Worm (Caenorhabditis elegans) whole organism, L4 larva: Measurements from ENCODE around the gene C54F6.20.

Source experiments
- ama-1 ChIP-seq: fragments of 150-350 bp; optimal IDR thresholded peaks from 2 replicates; lab custom pipeline; 2014; ENCODE audit warnings: inconsistent platforms, mixed read lengths
- ceh-62 ChIP-seq: sonication (generic microtip); optimal IDR thresholded peaks from 2 replicates; lab custom pipeline; 2017; ENCODE audit warnings: missing biosample characterization, missing genetic modification characterization
- daf-16 ChIP-seq, 3 experiments: sonication (generic microtip); optimal IDR thresholded peaks; 2 replicates each; lab custom pipeline; 2016 to 2017; ENCODE audit warnings: missing genetic modification characterization in 3 of 3, missing genetic modification reagents in 3 of 3, mild to moderate bottlenecking in 2 of 3, missing compliant biosample characterization in 2 of 3, missing biosample characterization in 1 of 3, moderate library complexity in 1 of 3
- duxl-1 ChIP-seq: sonication (generic microtip); optimal IDR thresholded peaks from 2 replicates; lab custom pipeline; 2016; ENCODE audit warnings: mild to moderate bottlenecking, missing genetic modification characterization, moderate library complexity, missing compliant biosample characterization; ENCODE audit not compliant: poor library complexity
- dve-1 ChIP-seq: sonication (generic microtip); optimal IDR thresholded peaks from 2 replicates; lab custom pipeline; 2017; ENCODE audit warnings: antibody characterized with exemption, mild to moderate bottlenecking, missing genetic modification characterization, missing compliant biosample characterization; ENCODE audit not compliant: insufficient read depth
- fkh-10 ChIP-seq: fragments of 150-350 bp; optimal IDR thresholded peaks from 2 replicates; lab custom pipeline; 2014; ENCODE audit warnings: missing biosample characterization, missing genetic modification reagents, missing genetic modification characterization
- lin-39 ChIP-seq: fragments of 150-350 bp; optimal IDR thresholded peaks from 2 replicates; lab custom pipeline; 2014; ENCODE audit warnings: missing biosample characterization, missing genetic modification reagents, missing genetic modification characterization
- nhr-237 ChIP-seq: sonication (generic microtip); optimal IDR thresholded peaks from 2 replicates; lab custom pipeline; 2017; ENCODE audit warnings: missing biosample characterization, missing genetic modification characterization
- snpc-4 ChIP-seq: fragments of 150-350 bp; optimal IDR thresholded peaks from 2 replicates; lab custom pipeline; 2014; ENCODE audit warnings: missing biosample characterization, missing genetic modification characterization
- unc-39 ChIP-seq: sonication (generic microtip); optimal IDR thresholded peaks from 2 replicates; lab custom pipeline; 2017; ENCODE audit warnings: missing biosample characterization, missing genetic modification characterization
- unc-62 ChIP-seq, 3 experiments: fragments of 150-350 bp in 1 of 3; sonication (generic microtip); optimal IDR thresholded peaks in 2 of 3; peaks in 1 of 3; 1 replicate in 1 of 3; 2 replicates in 2 of 3; lab custom pipeline; 2014 to 2017; ENCODE audit warnings: missing biosample characterization in 3 of 3, missing genetic modification characterization in 3 of 3, missing genetic modification reagents in 3 of 3, missing genotype in 1 of 3
- zag-1 ChIP-seq: fragments of 150-350 bp; optimal IDR thresholded peaks from 2 replicates; lab custom pipeline; 2014; ENCODE audit warnings: missing biosample characterization, missing genetic modification characterization

DNA sequence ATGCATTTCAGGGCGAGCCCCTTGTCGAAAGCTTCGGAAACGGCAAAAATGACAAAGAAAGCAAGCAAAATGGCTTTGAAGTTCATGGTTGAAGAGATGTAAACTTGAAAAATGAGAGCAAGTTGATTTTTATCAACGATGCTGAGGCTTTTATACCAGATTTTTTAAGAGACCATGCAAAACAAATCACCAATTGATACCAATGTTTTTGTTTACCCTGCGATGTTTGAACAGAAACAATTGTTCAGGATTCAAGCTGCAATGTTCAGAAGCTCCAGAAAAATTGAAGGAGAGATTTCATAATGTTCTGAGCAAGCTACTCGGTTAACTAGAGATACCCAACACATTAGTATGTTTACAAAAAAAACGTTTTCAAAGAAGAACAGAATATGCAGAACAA is 2.3 kb upstream of the C54F6.20 start, which contains the start of gene C54F6.15:
- TF ChIP-seq ama-1 (lab: Kevin White, UChicago) (no peak), dve-1 (tag; lab: Kevin White, UChicago) (no peak), zag-1 (tag; lab: Kevin White, UChicago) (no peak), nhr-237 (tag; lab: Kevin White, UChicago) (no peak), daf-16 (GFP tag; optimal IDR thresholded peaks at IDR 0.05; lab: Kevin White, UChicago) (no peak), daf-16 (tag; optimal IDR thresholded peaks at IDR 0.05; lab: Kevin White, UChicago) (no peak), unc-62 (GFP tag; optimal IDR thresholded peaks at IDR 0.05 in 1 of 2; lab: Kevin White, UChicago) (no peak), unc-62 (tag; optimal IDR thresholded peaks at IDR 0.05; lab: Kevin White, UChicago) (no peak), duxl-1 (tag; lab: Kevin White, UChicago) (no peak), fkh-10 (GFP tag; lab: Kevin White, UChicago) (no peak), snpc-4 (tag; lab: Kevin White, UChicago) (no peak), unc-39 (tag; lab: Kevin White, UChicago) (no peak), lin-39 (tag; lab: Kevin White, UChicago) (no peak), ceh-62 (tag; lab: Kevin White, UChicago) (no peak)
